Worm (Caenorhabditis elegans): Measurements from ENCODE around the gene irld-1.

DNA sequence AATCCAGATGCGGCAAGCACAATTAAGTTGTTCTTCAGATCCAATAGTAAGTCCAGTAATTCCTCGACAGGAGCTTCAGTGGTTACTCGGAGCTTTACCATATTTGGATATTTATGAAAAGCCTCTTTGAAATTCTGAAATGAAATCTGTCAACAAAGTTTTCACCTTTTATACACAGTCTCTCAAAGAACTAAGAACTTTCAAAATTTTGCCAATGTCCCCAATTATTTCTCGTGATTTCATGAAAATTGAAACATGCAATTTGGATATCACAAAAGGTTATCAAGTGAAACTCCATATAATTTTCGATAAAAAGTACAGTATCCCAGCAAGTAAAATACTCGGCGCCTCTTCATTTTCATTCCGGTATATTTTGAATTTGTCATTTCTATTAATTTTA, 40.6 kb upstream of the irld-1 start, which contains the start of gene F47D2.11:
- TF ChIP-seq ets-4 (GFP tag; optimal IDR thresholded peaks at IDR 0.05) (no peak), mxl-1 (tag; optimal IDR thresholded peaks at IDR 0.05) (no peak), unc-62 (GFP tag; optimal IDR thresholded peaks at IDR 0.05) (no peak)

Data from whole organism, young adult.